Fruit fly (Drosophila melanogaster) whole organism, embryonic: Measurements from ENCODE around the gene CG17359.
A peak's percentile ranks its signal among the peaks of the same experiment; 100 is the strongest.

Experiments used
- Blimp-1 ChIP-seq: fragments of 200-800 bp; sonication (Bioruptor generic); optimal IDR thresholded peaks from 3 replicates; lab custom pipeline; 2018; ENCODE audit warnings: missing biosample characterization, missing genetic modification characterization, mild to moderate bottlenecking, moderate library complexity, missing genetic modification reagents
- CG10147 ChIP-seq: fragments of 200-800 bp; sonication (Bioruptor generic); optimal IDR thresholded peaks from 2 replicates; lab custom pipeline; 2019; ENCODE audit warnings: missing biosample characterization, mild to moderate bottlenecking, missing genetic modification characterization, moderate library complexity
- CG10979 ChIP-seq: fragments of 200-800 bp; sonication (Bioruptor generic); optimal IDR thresholded peaks from 2 replicates; lab custom pipeline; 2018; ENCODE audit warnings: missing biosample characterization, mild to moderate bottlenecking, missing genetic modification characterization, moderate library complexity
- CG1233 ChIP-seq: fragments of 200-800 bp; sonication (Bioruptor generic); optimal IDR thresholded peaks from 4 replicates; lab custom pipeline; 2018; ENCODE audit warnings: missing biosample characterization, mild to moderate bottlenecking, missing genetic modification characterization
- CG13296 ChIP-seq: fragments of 200-800 bp; sonication (Bioruptor generic); optimal IDR thresholded peaks from 3 replicates; lab custom pipeline; 2018; ENCODE audit warnings: missing biosample characterization, mild to moderate bottlenecking, missing genetic modification characterization
- CG13424 ChIP-seq: fragments of 200-800 bp; sonication (Bioruptor generic); optimal IDR thresholded peaks from 2 replicates; lab custom pipeline; 2019; ENCODE audit warnings: missing biosample characterization, mild to moderate bottlenecking, missing genetic modification characterization, moderate library complexity
- CG15479 ChIP-seq: fragments of 200-800 bp; sonication (Bioruptor generic); optimal IDR thresholded peaks from 3 replicates; lab custom pipeline; 2019; ENCODE audit warnings: missing biosample characterization, mild to moderate bottlenecking, missing genetic modification characterization, moderate library complexity
- CG1647 ChIP-seq: fragments of 200-800 bp; sonication (Bioruptor generic); optimal IDR thresholded peaks from 3 replicates; lab custom pipeline; 2016; ENCODE audit warnings: missing biosample characterization, missing genetic modification characterization
- CG17612 ChIP-seq: fragments of 200-800 bp; sonication (Bioruptor generic); IDR thresholded peaks from 2 replicates; pipeline ENCODE4 v1.3.6; 2022; ENCODE audit warnings: missing biosample characterization, missing genetic modification characterization
- CG17912 ChIP-seq: fragments of 200-800 bp; sonication (Bioruptor generic); optimal IDR thresholded peaks from 2 replicates; lab custom pipeline; 2018; ENCODE audit warnings: missing biosample characterization, mild to moderate bottlenecking, missing genetic modification characterization
- CG18764 ChIP-seq: fragments of 200-800 bp; sonication (Bioruptor generic); optimal IDR thresholded peaks from 3 replicates; lab custom pipeline; 2016; ENCODE audit warnings: missing biosample characterization, missing genetic modification characterization
- CG2199 ChIP-seq: fragments of 200-800 bp; sonication (Bioruptor generic); IDR thresholded peaks from 3 replicates; pipeline ENCODE4 v1.3.6; 2022; ENCODE audit warnings: missing biosample characterization, missing genetic modification characterization
- CG2678 ChIP-seq: fragments of 200-800 bp; sonication (Bioruptor generic); optimal IDR thresholded peaks from 3 replicates; lab custom pipeline; 2019; ENCODE audit warnings: missing biosample characterization, mild to moderate bottlenecking, missing genetic modification characterization, moderate library complexity
- CG3407 ChIP-seq: fragments of 200-800 bp; sonication (Bioruptor generic); optimal IDR thresholded peaks from 2 replicates; lab custom pipeline; 2018; ENCODE audit warnings: missing biosample characterization, mild to moderate bottlenecking, missing genetic modification characterization
- CG42726 ChIP-seq: fragments of 200-800 bp; sonication (Bioruptor generic); IDR thresholded peaks from 2 replicates; pipeline ENCODE4 v1.3.6; 2022; ENCODE audit warnings: missing biosample characterization, missing genetic modification characterization; ENCODE audit not compliant: partially characterized antibody
- CG4617 ChIP-seq: fragments of 200-800 bp; sonication (Bioruptor generic); optimal IDR thresholded peaks from 3 replicates; lab custom pipeline; 2016; ENCODE audit warnings: missing biosample characterization, missing genetic modification characterization, borderline replicate concordance
- CG4820 ChIP-seq: fragments of 200-800 bp; sonication (Bioruptor generic); optimal IDR thresholded peaks from 3 replicates; lab custom pipeline; 2016; ENCODE audit warnings: missing biosample characterization, missing genetic modification characterization
- CG6254 ChIP-seq: fragments of 200-800 bp; sonication (Bioruptor generic); optimal IDR thresholded peaks from 3 replicates; lab custom pipeline; 2017; ENCODE audit warnings: mild to moderate bottlenecking, missing biosample characterization, missing genetic modification reagents, missing genetic modification characterization
- CG6791 ChIP-seq: fragments of 200-800 bp; sonication (Bioruptor generic); IDR thresholded peaks from 3 replicates; pipeline ENCODE4 v1.3.6; 2022; ENCODE audit warnings: missing biosample characterization, missing genetic modification characterization; ENCODE audit not compliant: partially characterized antibody
- CG6813 ChIP-seq: fragments of 200-800 bp; sonication (Bioruptor generic); optimal IDR thresholded peaks from 2 replicates; lab custom pipeline; 2017; ENCODE audit warnings: missing biosample characterization, missing genetic modification characterization, mild to moderate bottlenecking, moderate library complexity, missing genetic modification reagents
- CG8290 ChIP-seq, 3 experiments: fragments of 200-800 bp; sonication (Bioruptor generic); optimal IDR thresholded peaks; 2 replicates each; lab custom pipeline; 2016 to 2019; ENCODE audit warnings: missing biosample characterization in 3 of 3, missing genetic modification characterization in 3 of 3, mild to moderate bottlenecking in 2 of 3, moderate library complexity in 1 of 3
- CG9609 ChIP-seq: fragments of 200-800 bp; sonication (Bioruptor generic); optimal IDR thresholded peaks from 3 replicates; lab custom pipeline; 2016; ENCODE audit warnings: missing biosample characterization, missing genetic modification characterization
- Dfd ChIP-seq, 2 experiments: fragments of >200 bp; optimal IDR thresholded peaks; 2 replicates each; lab custom pipeline; 2017; ENCODE audit warnings: missing biosample characterization in 2 of 2, missing genetic modification characterization in 2 of 2
- Doc3 ChIP-seq: fragments of 200-800 bp; sonication (Bioruptor generic); IDR thresholded peaks from 3 replicates; pipeline ENCODE4 v1.3.6; 2022; ENCODE audit warnings: missing biosample characterization, missing genetic modification characterization; ENCODE audit not compliant: partially characterized antibody
- Fer1 ChIP-seq: fragments of 200-800 bp; sonication (Bioruptor generic); optimal IDR thresholded peaks from 2 replicates; lab custom pipeline; 2017; ENCODE audit warnings: missing biosample characterization, mild to moderate bottlenecking, missing genetic modification characterization
- Hand ChIP-seq: fragments of 200-800 bp; sonication (Bioruptor generic); optimal IDR thresholded peaks from 2 replicates; lab custom pipeline; 2017; ENCODE audit warnings: mild to moderate bottlenecking, missing biosample characterization, missing genetic modification reagents, missing genetic modification characterization
- Hey ChIP-seq: fragments of 200-800 bp; sonication (Bioruptor generic); optimal IDR thresholded peaks from 3 replicates; lab custom pipeline; 2018; ENCODE audit warnings: missing biosample characterization, mild to moderate bottlenecking, missing genetic modification characterization
- Pdp1 ChIP-seq, 2 experiments: fragments of 200-800 bp; sonication (Bioruptor generic); optimal IDR thresholded peaks; 3 replicates each; lab custom pipeline; 2016; ENCODE audit warnings: missing biosample characterization in 2 of 2, missing genetic modification characterization in 2 of 2, mild to moderate bottlenecking in 1 of 2, moderate library complexity in 1 of 2
- Stat92E ChIP-seq, 3 experiments: fragments of >200 bp in 2 of 3; fragments of 200-800 bp in 1 of 3; sonication (Bioruptor generic) in 1 of 3; optimal IDR thresholded peaks; 2 replicates each; lab custom pipeline; 2017 to 2019; ENCODE audit warnings: missing biosample characterization in 3 of 3, missing genetic modification characterization in 3 of 3, mild to moderate bottlenecking in 1 of 3, moderate library complexity in 1 of 3
- btn ChIP-seq: fragments of 200-800 bp; sonication (Bioruptor generic); optimal IDR thresholded peaks from 2 replicates; lab custom pipeline; 2016; ENCODE audit warnings: missing biosample characterization, missing genetic modification characterization
- chinmo ChIP-seq: fragments of 200-800 bp; sonication (Bioruptor generic); IDR thresholded peaks from 4 replicates; pipeline ENCODE4 v1.3.6; 2022; ENCODE audit warnings: missing biosample characterization, missing genetic modification characterization; ENCODE audit not compliant: partially characterized antibody
- chn ChIP-seq: fragments of 200-800 bp; sonication (Bioruptor generic); optimal IDR thresholded peaks from 2 replicates; lab custom pipeline; 2016; ENCODE audit warnings: missing biosample characterization, missing genetic modification characterization
- dpn ChIP-seq, 2 experiments: fragments of 200-800 bp; sonication (Bioruptor generic); optimal IDR thresholded peaks; 3 replicates each; lab custom pipeline; 2016; ENCODE audit warnings: missing biosample characterization in 2 of 2, missing genetic modification characterization in 2 of 2
- eyg ChIP-seq: fragments of 200-800 bp; sonication (Bioruptor generic); optimal IDR thresholded peaks from 3 replicates; lab custom pipeline; 2016; ENCODE audit warnings: missing biosample characterization, missing genetic modification characterization
- fd3F ChIP-seq: fragments of 200-800 bp; sonication (Bioruptor generic); optimal IDR thresholded peaks from 2 replicates; lab custom pipeline; 2018; ENCODE audit warnings: missing biosample characterization, mild to moderate bottlenecking, missing genetic modification characterization, moderate library complexity
- grn ChIP-seq: fragments of 200-800 bp; sonication (Bioruptor generic); optimal IDR thresholded peaks from 3 replicates; lab custom pipeline; 2017; ENCODE audit warnings: missing biosample characterization, missing genetic modification characterization
- klu ChIP-seq: fragments of 200-800 bp; sonication (Bioruptor generic); IDR thresholded peaks from 2 replicates; pipeline ENCODE4 v1.3.6; 2022; ENCODE audit warnings: missing biosample characterization, missing genetic modification characterization
- lab ChIP-seq: fragments of 200-800 bp; sonication (Bioruptor generic); optimal IDR thresholded peaks from 3 replicates; lab custom pipeline; 2017; ENCODE audit warnings: missing biosample characterization, missing genetic modification characterization, mild to moderate bottlenecking, moderate library complexity, missing genetic modification reagents
- nau ChIP-seq: fragments of 200-800 bp; sonication (Bioruptor generic); optimal IDR thresholded peaks from 3 replicates; lab custom pipeline; 2017; ENCODE audit warnings: missing biosample characterization, mild to moderate bottlenecking, missing genetic modification characterization, missing genetic modification reagents
- pros ChIP-seq: fragments of 200-800 bp; sonication (Bioruptor generic); optimal IDR thresholded peaks from 3 replicates; lab custom pipeline; 2019; ENCODE audit warnings: missing biosample characterization, mild to moderate bottlenecking, missing genetic modification characterization, moderate library complexity
- sens ChIP-seq: fragments of 200-800 bp; sonication (Bioruptor generic); peaks from one replicate; lab custom pipeline; 2016; ENCODE audit warnings: missing biosample characterization, missing genetic modification characterization
- sens-2 ChIP-seq: fragments of 200-800 bp; sonication (Bioruptor generic); IDR thresholded peaks from 2 replicates; pipeline ENCODE4 v1.3.6; 2022; ENCODE audit warnings: missing biosample characterization, missing genetic modification characterization
- so ChIP-seq: fragments of 200-800 bp; sonication (Bioruptor generic); IDR thresholded peaks from 3 replicates; pipeline ENCODE4 v1.3.6; 2022; ENCODE audit warnings: missing biosample characterization, missing genetic modification characterization
- sug ChIP-seq: fragments of 200-800 bp; optimal IDR thresholded peaks from 2 replicates; lab custom pipeline; 2019; ENCODE audit warnings: missing biosample characterization, mild to moderate bottlenecking, missing genetic modification characterization, moderate library complexity
- tna ChIP-seq: fragments of 200-800 bp; sonication (Bioruptor generic); IDR thresholded peaks from 2 replicates; pipeline ENCODE4 v1.3.6; 2022; ENCODE audit warnings: missing biosample characterization, missing genetic modification characterization; ENCODE audit not compliant: partially characterized antibody
- ttk ChIP-seq: fragments of 200-800 bp; sonication (Bioruptor generic); IDR thresholded peaks from 2 replicates; pipeline ENCODE4 v2.1.2; 2022; ENCODE audit warnings: missing biosample characterization, missing genetic modification characterization
- yki ChIP-seq: fragments of >200 bp; optimal IDR thresholded peaks from 3 replicates; lab custom pipeline; 2018
- zfh2 ChIP-seq: fragments of 200-800 bp; sonication (Bioruptor generic); optimal IDR thresholded peaks from 2 replicates; lab custom pipeline; 2016; ENCODE audit warnings: missing biosample characterization, missing genetic modification characterization

Gene CG17359

DNA sequence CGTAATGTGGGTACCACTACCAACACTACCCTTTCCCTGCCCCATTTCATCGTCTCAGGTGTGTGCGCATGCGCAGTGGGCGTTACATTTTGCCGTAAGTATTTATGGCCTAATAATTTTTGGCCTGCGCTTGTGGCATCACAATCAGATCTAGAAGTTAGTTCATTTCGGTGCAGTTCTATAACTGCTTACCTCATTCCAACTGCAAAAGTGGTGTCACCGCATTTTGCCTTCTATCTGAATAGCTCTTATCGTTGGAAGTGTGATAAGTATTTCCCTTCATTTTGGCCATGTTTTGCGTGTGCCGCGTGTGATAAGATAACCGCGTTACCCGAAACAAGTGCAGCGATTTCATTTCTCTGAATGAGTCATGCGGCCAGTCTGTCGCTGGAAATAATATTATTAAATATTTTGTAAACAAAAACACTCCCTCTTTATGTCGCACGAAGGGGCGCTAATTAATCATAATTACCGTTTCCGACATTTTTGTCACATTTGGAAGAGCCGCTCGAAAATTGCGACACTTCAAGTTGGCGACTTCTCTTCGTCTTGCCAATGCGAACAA, 46.5 kb downstream of the CG17359 start (continued):
- TF ChIP-seq CG15479 (GFP tag; lab: Kevin White, UChicago) (peak; percentile 38), CG1647 (GFP tag; lab: Kevin White, UChicago) (no peak), btn (no peak), CG9609 (GFP tag; lab: Kevin White, UChicago) (no peak), Stat92E (GFP tag; optimal IDR thresholded peaks at IDR 0.05; lab: Kevin White, UChicago) (no peak), Pdp1 (GFP tag; optimal IDR thresholded peaks at IDR 0.05; lab: Kevin White, UChicago) (peak in 1 of 2 experiments; percentile 65), lab (GFP tag; lab: Kevin White, UChicago) (peak; percentile 46), grn (GFP tag; lab: Kevin White, UChicago) (peak; percentile 17), CG6254 (GFP tag; lab: Kevin White, UChicago) (no peak), Fer1 (no peak), CG8290 (GFP tag; optimal IDR thresholded peaks at IDR 0.05; lab: Kevin White, UChicago) (no peak), CG8290 (tag; optimal IDR thresholded peaks at IDR 0.05; lab: Kevin White, UChicago) (peak in 1 of 2 experiments; percentile 20), pros (GFP tag; lab: Kevin White, UChicago) (no peak), CG17612 (no peak), CG2199 (GFP tag; lab: Robert Waterston, UW) (0 out of 3 replicates have a peak, but pooled peaks have one; percentile 65), CG13296 (GFP tag; lab: Kevin White, UChicago) (no peak), fd3F (GFP tag; lab: Kevin White, UChicago) (no peak), CG10979 (tag; lab: Kevin White, UChicago) (no peak), Doc3 (no peak), CG42726 (GFP tag; lab: Robert Waterston, UW) (no peak), sug (tag; lab: Kevin White, UChicago) (peak; percentile 21), CG1233 (no peak), chinmo (GFP tag; lab: Robert Waterston, UW) (0 out of 4 replicates have a peak, but pooled peaks have one; percentile 66), ttk (0 out of 2 replicates have a peak, but pooled peaks have one; percentile 30), so (GFP tag; lab: Robert Waterston, UW) (no peak), CG2678 (tag; lab: Kevin White, UChicago) (no peak), eyg (GFP tag; lab: Kevin White, UChicago) (no peak), CG17912 (no peak), CG10147 (GFP tag; lab: Kevin White, UChicago) (no peak), yki (lab: Kevin White, UChicago) (no peak), CG3407 (GFP tag; lab: Kevin White, UChicago) (no peak), CG13424 (tag; lab: Kevin White, UChicago) (no peak), nau (GFP tag; lab: Kevin White, UChicago) (no peak), CG4820 (GFP tag; lab: Kevin White, UChicago) (no peak), klu (no peak), chn (GFP tag; lab: Kevin White, UChicago) (no peak), Hand (GFP tag; lab: Kevin White, UChicago) (no peak)

- TF ChIP-seq CG6813, result no peak
- no peak for TF ChIP-seq CG4617 (GFP tag; lab: Kevin White, UChicago)
- TF ChIP-seq Blimp-1 (GFP tag; lab: Kevin White, UChicago), result no peak
- no peak for TF ChIP-seq Dfd (GFP tag; optimal IDR thresholded peaks at IDR 0.05; lab: Kevin White, UChicago)
- TF ChIP-seq fd3F (GFP tag; lab: Kevin White, UChicago), result no peak
- no peak for TF ChIP-seq sens (GFP tag; lab: Kevin White, UChicago)
- TF ChIP-seq CG6791 (GFP tag; lab: Robert Waterston, UW), result no peak
- no peak for TF ChIP-seq tna
- no peak for TF ChIP-seq zfh2 (GFP tag; lab: Kevin White, UChicago)
- TF ChIP-seq klu, result no peak
- no peak for TF ChIP-seq dpn (GFP tag; optimal IDR thresholded peaks at IDR 0.05; lab: Kevin White, UChicago)
- TF ChIP-seq Hey (tag; lab: Kevin White, UChicago), result no peak
- TF ChIP-seq CG18764 (GFP tag; lab: Kevin White, UChicago), result no peak
- no peak for TF ChIP-seq sens-2 (GFP tag; lab: Robert Waterston, UW)
- TF ChIP-seq, all 482 proteins: peak for 0
Measured at dm6 chr3L:13951564-13951963, 47.5 kb downstream of the CG17359 start.
